Worm (Caenorhabditis elegans) whole organism, young adult: ENCODE results near the gene oac-51.

Source experiments
- B0261.1 ChIP-seq: sonication (generic microtip); optimal IDR thresholded peaks from 2 replicates; lab custom pipeline; 2016; ENCODE audit warnings: mild to moderate bottlenecking, missing genetic modification characterization, moderate library complexity, missing compliant biosample characterization
- C17E4.6 ChIP-seq: fragments of 200-800 bp; sonication (Bioruptor generic); IDR thresholded peaks from 2 replicates; pipeline ENCODE4 v1.3.6; 2022; ENCODE audit warnings: missing genetic modification reagents, missing genetic modification characterization, missing compliant biosample characterization
- F10E7.11 ChIP-seq: sonication (generic microtip); optimal IDR thresholded peaks from 2 replicates; lab custom pipeline; 2017; ENCODE audit warnings: mild to moderate bottlenecking, missing genetic modification characterization, moderate library complexity, missing compliant biosample characterization
- F23B12.7 ChIP-seq: sonication (generic microtip); optimal IDR thresholded peaks from 2 replicates; lab custom pipeline; 2017; ENCODE audit warnings: missing genetic modification characterization, mild to moderate bottlenecking, missing compliant biosample characterization, antibody characterized with exemption, moderate library complexity; ENCODE audit not compliant: insufficient read depth
- F52B5.7 ChIP-seq: sonication (generic microtip); optimal IDR thresholded peaks from 2 replicates; lab custom pipeline; 2016; ENCODE audit warnings: mild to moderate bottlenecking, missing genetic modification characterization, missing compliant biosample characterization
- K12H6.12 ChIP-seq: fragments of 200-800 bp; sonication (Bioruptor generic); optimal IDR thresholded peaks from 2 replicates; lab custom pipeline; 2018; ENCODE audit warnings: mild to moderate bottlenecking, missing genetic modification characterization, missing compliant biosample characterization
- Y56A3A.18 ChIP-seq: fragments of 200-800 bp; sonication (Bioruptor generic); IDR thresholded peaks from 2 replicates; pipeline ENCODE4 v1.3.6; 2022; ENCODE audit warnings: missing genetic modification reagents, missing genetic modification characterization, missing compliant biosample characterization
- Y67H2A.10 ChIP-seq: fragments of 200-800 bp; sonication (Bioruptor generic); conservative IDR thresholded peaks from 2 replicates; pipeline ENCODE4 v1.3.6; 2022; ENCODE audit warnings: missing genetic modification reagents, missing genetic modification characterization, missing compliant biosample characterization
- Y79H2A.3 ChIP-seq: fragments of 200-800 bp; sonication (Bioruptor generic); conservative IDR thresholded peaks from 2 replicates; pipeline ENCODE4 v1.3.6; 2022; ENCODE audit warnings: missing genetic modification reagents, missing genetic modification characterization, missing compliant biosample characterization
- aptf-3 ChIP-seq: fragments of 200-800 bp; sonication (Bioruptor generic); IDR thresholded peaks from 2 replicates; pipeline ENCODE4 v1.3.6; 2022; ENCODE audit warnings: missing genetic modification characterization, missing compliant biosample characterization
- attf-5 ChIP-seq: fragments of 200-800 bp; sonication (Bioruptor generic); optimal IDR thresholded peaks from 2 replicates; lab custom pipeline; 2018; ENCODE audit warnings: mild to moderate bottlenecking, missing genetic modification characterization, missing compliant biosample characterization
- ceh-100 ChIP-seq: fragments of 200-800 bp; sonication (Bioruptor generic); IDR thresholded peaks from 2 replicates; pipeline ENCODE4 v1.3.6; 2022; ENCODE audit warnings: missing genetic modification reagents, missing genetic modification characterization, missing compliant biosample characterization
- ceh-27 ChIP-seq: fragments of 200-800 bp; sonication (Bioruptor generic); optimal IDR thresholded peaks from 2 replicates; lab custom pipeline; 2018; ENCODE audit warnings: mild to moderate bottlenecking, missing genetic modification characterization, moderate library complexity, missing compliant biosample characterization
- ceh-91 ChIP-seq: fragments of 200-800 bp; sonication (Bioruptor generic); IDR thresholded peaks from 2 replicates; pipeline ENCODE4 v1.3.6; 2022; ENCODE audit warnings: missing genetic modification reagents, missing genetic modification characterization, missing compliant biosample characterization
- chd-7 ChIP-seq: sonication (generic microtip); optimal IDR thresholded peaks from 2 replicates; lab custom pipeline; 2016; ENCODE audit warnings: mild to moderate bottlenecking, missing genetic modification characterization, moderate library complexity, missing compliant biosample characterization
- dox-1 ChIP-seq: fragments of 200-800 bp; sonication (Bioruptor generic); IDR thresholded peaks from 2 replicates; pipeline ENCODE4 v1.3.6; 2022; ENCODE audit warnings: missing genetic modification reagents, missing genetic modification characterization, missing compliant biosample characterization
- dpl-1 ChIP-seq: fragments of 150-350 bp; optimal IDR thresholded peaks from 2 replicates; lab custom pipeline; 2014; ENCODE audit warnings: missing biosample characterization, missing genetic modification reagents, missing genetic modification characterization
- ekl-4 ChIP-seq: fragments of 200-800 bp; sonication (Bioruptor generic); IDR thresholded peaks from 2 replicates; pipeline ENCODE4 v1.3.6; 2022; ENCODE audit warnings: missing genetic modification reagents, missing genetic modification characterization, missing compliant biosample characterization
- gei-17 ChIP-seq: fragments of 200-800 bp; sonication (Bioruptor generic); optimal IDR thresholded peaks from 2 replicates; lab custom pipeline; 2018; ENCODE audit warnings: mild to moderate bottlenecking, missing genetic modification characterization, missing compliant biosample characterization
- hrde-1 ChIP-seq: sonication (generic microtip); optimal IDR thresholded peaks from 2 replicates; lab custom pipeline; 2016; ENCODE audit warnings: missing genetic modification characterization, mild to moderate bottlenecking, missing compliant biosample characterization, moderate library complexity, missing genotype, missing genetic modification reagents, borderline replicate concordance
- hsf-1 ChIP-seq: fragments of 200-800 bp; sonication (Bioruptor generic); IDR thresholded peaks from 2 replicates; pipeline ENCODE4 v1.3.6; 2022; ENCODE audit warnings: missing genetic modification reagents, missing genetic modification characterization, missing compliant biosample characterization
- lin-40 ChIP-seq: sonication (generic microtip); optimal IDR thresholded peaks from 2 replicates; lab custom pipeline; 2016; ENCODE audit warnings: missing genetic modification characterization, mild to moderate bottlenecking, missing compliant biosample characterization, missing genotype, missing genetic modification reagents
- lin-54 ChIP-seq: fragments of 200-800 bp; sonication (Bioruptor generic); optimal IDR thresholded peaks from 2 replicates; lab custom pipeline; 2018; ENCODE audit warnings: mild to moderate bottlenecking, missing genetic modification characterization, missing compliant biosample characterization
- lsy-27 ChIP-seq: sonication (generic microtip); optimal IDR thresholded peaks from 2 replicates; lab custom pipeline; 2017; ENCODE audit warnings: missing genetic modification characterization, mild to moderate bottlenecking, missing compliant biosample characterization, antibody characterized with exemption, missing genotype, borderline replicate concordance; ENCODE audit not compliant: insufficient read depth
- madf-3 ChIP-seq: fragments of 200-800 bp; sonication (Bioruptor generic); IDR thresholded peaks from 2 replicates; pipeline ENCODE4 v1.3.6; 2022; ENCODE audit warnings: missing genetic modification reagents, missing genetic modification characterization, missing compliant biosample characterization
- madf-6 ChIP-seq: fragments of 200-800 bp; sonication (Bioruptor generic); IDR thresholded peaks from 2 replicates; pipeline ENCODE4 v1.3.6; 2022; ENCODE audit warnings: missing genetic modification reagents, missing genetic modification characterization, missing compliant biosample characterization
- mes-4 ChIP-seq: sonication (generic microtip); optimal IDR thresholded peaks from 2 replicates; lab custom pipeline; 2016; ENCODE audit warnings: missing genotype, missing genetic modification characterization, missing compliant biosample characterization
- mxl-1 ChIP-seq: sonication (generic microtip); optimal IDR thresholded peaks from 2 replicates; lab custom pipeline; 2016; ENCODE audit warnings: missing genetic modification characterization, missing compliant biosample characterization
- nfyb-1 ChIP-seq: fragments of 200-800 bp; sonication (Bioruptor generic); IDR thresholded peaks from 2 replicates; pipeline ENCODE4 v1.3.6; 2022; ENCODE audit warnings: missing genetic modification reagents, missing genetic modification characterization, missing compliant biosample characterization
- nhr-90 ChIP-seq: sonication (generic microtip); optimal IDR thresholded peaks from 2 replicates; lab custom pipeline; 2016; ENCODE audit warnings: missing genotype, mild to moderate bottlenecking, missing genetic modification characterization, missing compliant biosample characterization
- pha-4 ChIP-seq: fragments of 150-350 bp; sonication (generic microtip); optimal IDR thresholded peaks from 2 replicates; lab custom pipeline; 2014; ENCODE audit warnings: missing biosample characterization, missing genetic modification reagents, missing genetic modification characterization
- sea-2 ChIP-seq: fragments of 200-800 bp; sonication (Bioruptor generic); IDR thresholded peaks from 2 replicates; pipeline ENCODE4 v1.3.6; 2022; ENCODE audit warnings: missing genetic modification characterization, missing compliant biosample characterization
- snpc-1.1 ChIP-seq: sonication (generic microtip); optimal IDR thresholded peaks from 2 replicates; lab custom pipeline; 2017; ENCODE audit warnings: missing genetic modification characterization, mild to moderate bottlenecking, missing compliant biosample characterization, antibody characterized with exemption, moderate library complexity, missing genotype, missing genetic modification reagents; ENCODE audit not compliant: insufficient read depth
- snpc-4 ChIP-seq, 5 experiments: fragments of 150-350 bp in 1 of 5; sonication (generic microtip) in 4 of 5; optimal IDR thresholded peaks; 2 replicates each; lab custom pipeline; 2014 to 2018; ENCODE audit warnings: missing genetic modification characterization in 5 of 5, missing biosample characterization in 3 of 5, antibody characterized with exemption in 2 of 5, mild to moderate bottlenecking in 2 of 5, missing compliant biosample characterization in 2 of 5, missing genotype in 2 of 5, moderate library complexity in 2 of 5, missing genetic modification reagents in 1 of 5
- tbx-9 ChIP-seq: sonication (generic microtip); optimal IDR thresholded peaks from 2 replicates; lab custom pipeline; 2016; ENCODE audit warnings: borderline replicate concordance, missing genetic modification characterization, inconsistent platforms, missing compliant biosample characterization
- unc-130 ChIP-seq: sonication (generic microtip); optimal IDR thresholded peaks from 2 replicates; lab custom pipeline; 2016; ENCODE audit warnings: missing genetic modification reagents, missing genetic modification characterization, missing compliant biosample characterization
- ztf-18 ChIP-seq: sonication (generic microtip); optimal IDR thresholded peaks from 2 replicates; lab custom pipeline; 2016; ENCODE audit warnings: missing genotype, mild to moderate bottlenecking, missing genetic modification characterization, missing compliant biosample characterization
- ztf-22 ChIP-seq: fragments of 200-800 bp; sonication (Bioruptor generic); optimal IDR thresholded peaks from 2 replicates; lab custom pipeline; 2018; ENCODE audit warnings: mild to moderate bottlenecking, missing genetic modification characterization, moderate library complexity, missing compliant biosample characterization
- ztf-26 ChIP-seq: sonication (generic microtip); optimal IDR thresholded peaks from 2 replicates; lab custom pipeline; 2017; ENCODE audit warnings: missing genetic modification characterization, missing compliant biosample characterization
- ztf-6 ChIP-seq: fragments of 200-800 bp; sonication (Bioruptor generic); IDR thresholded peaks from 2 replicates; pipeline ENCODE4 v1.3.6; 2022; ENCODE audit warnings: missing genetic modification reagents, missing genetic modification characterization, missing compliant biosample characterization

oac-51 gene

DNA sequence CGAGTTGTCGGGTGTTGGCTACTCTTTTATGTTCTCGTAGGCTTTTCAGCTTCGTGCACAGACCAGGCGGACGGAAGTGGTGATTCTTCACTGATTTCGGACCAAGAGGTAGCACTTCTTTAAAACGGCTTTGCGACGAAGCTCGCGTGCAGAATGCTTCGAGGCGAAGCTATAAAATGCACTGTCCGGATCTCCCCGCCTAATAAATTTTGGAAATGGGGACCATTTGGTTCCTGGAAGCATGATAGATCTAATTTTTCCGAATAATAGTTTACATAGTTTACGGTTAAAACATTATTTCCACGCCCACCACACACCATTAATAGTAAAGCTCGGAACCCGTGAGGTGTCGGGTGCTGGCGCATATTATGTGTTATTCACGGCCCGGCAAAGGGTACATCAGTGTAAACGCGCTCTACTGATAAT is 11.0 kb downstream of the oac-51 start (continued):
- peak; percentile 85 for TF ChIP-seq madf-6 (GFP tag; lab: Robert Waterston, UW)
- TF ChIP-seq hrde-1 (tag; lab: Kevin White, UChicago), result peak; percentile 47
- TF ChIP-seq lsy-27, result peak; percentile 25
- peak; percentile 48; the same call in 1 of the 2 replicates for TF ChIP-seq Y79H2A.3
- TF ChIP-seq Y67H2A.10 (GFP tag; lab: Robert Waterston, UW), result no peak
- TF ChIP-seq C17E4.6 (GFP tag; lab: Robert Waterston, UW), result peak; percentile 76
- no peak for TF ChIP-seq ztf-26 (tag; lab: Kevin White, UChicago)
- no peak for TF ChIP-seq unc-130 (GFP tag; lab: Kevin White, UChicago)
- TF ChIP-seq aptf-3 (GFP tag; lab: Robert Waterston, UW), result 0 out of 2 replicates have a peak, but pooled peaks have one; percentile 55
- TF ChIP-seq K12H6.12 (tag; lab: Kevin White, UChicago), result no peak
- TF ChIP-seq tbx-9 (tag; lab: Kevin White, UChicago), result no peak
- no peak for TF ChIP-seq sea-2 (GFP tag; lab: Robert Waterston, UW)
- TF ChIP-seq hsf-1 (GFP tag; lab: Robert Waterston, UW), result peak; percentile 64; the same call in 1 of the 2 replicates
- TF ChIP-seq ekl-4 (GFP tag; lab: Robert Waterston, UW), result no peak; the same call in none of the 2 replicates
- TF ChIP-seq chd-7 (tag; lab: Kevin White, UChicago), result no peak
- peak; percentile 81 for TF ChIP-seq F23B12.7
- no peak for TF ChIP-seq nhr-90 (tag; lab: Kevin White, UChicago)
- peak; percentile 73; the same call in 1 of the 2 replicates for TF ChIP-seq ceh-100
- TF ChIP-seq Y56A3A.18 (GFP tag; lab: Robert Waterston, UW), result no peak
- no peak for TF ChIP-seq pha-4 (tag; lab: Kevin White, UChicago)
- peak; percentile 21 for TF ChIP-seq F52B5.7 (tag; lab: Kevin White, UChicago)
- TF ChIP-seq snpc-1.1 (tag; lab: Kevin White, UChicago), result peak; percentile 95
- TF ChIP-seq lin-40 (tag; lab: Kevin White, UChicago), result no peak
- TF ChIP-seq gei-17, result no peak
- no peak for TF ChIP-seq F10E7.11
- TF ChIP-seq ztf-22, result no peak
- no peak for TF ChIP-seq dpl-1 (GFP tag; lab: Kevin White, UChicago)
- peak; percentile 71 for TF ChIP-seq madf-3
- TF ChIP-seq ceh-27 (GFP tag; lab: Kevin White, UChicago), result peak; percentile 17
- TF ChIP-seq attf-5 (GFP tag; lab: Kevin White, UChicago), result no peak
- peak; percentile 63; the same call in 1 of the 2 replicates for TF ChIP-seq nfyb-1 (GFP tag; lab: Robert Waterston, UW)
- TF ChIP-seq ztf-18 (tag; lab: Kevin White, UChicago), result peak; percentile 78
- TF ChIP-seq ztf-6 (GFP tag; lab: Robert Waterston, UW), result no peak
- TF ChIP-seq mes-4 (tag; lab: Kevin White, UChicago), result peak; percentile 9
- TF ChIP-seq lin-54 (GFP tag; lab: Kevin White, UChicago), result peak; percentile 51
- TF ChIP-seq ceh-91 (GFP tag; lab: Robert Waterston, UW), result peak; percentile 81
- peak; percentile 85 for TF ChIP-seq snpc-4 (GFP tag; optimal IDR thresholded peaks at IDR 0.05; lab: Kevin White, UChicago)
- TF ChIP-seq snpc-4 (tag; optimal IDR thresholded peaks at IDR 0.05; lab: Kevin White, UChicago), result peak; percentile 83 to 96 (median 92)
- TF ChIP-seq mxl-1 (tag; lab: Kevin White, UChicago), result no peak
- peak; percentile 93 for TF ChIP-seq dox-1 (GFP tag; lab: Robert Waterston, UW)
- no peak for TF ChIP-seq B0261.1 (tag; lab: Kevin White, UChicago)
